Worm (Caenorhabditis elegans): Measurements from ENCODE around the gene C01G12.16.

DNA sequence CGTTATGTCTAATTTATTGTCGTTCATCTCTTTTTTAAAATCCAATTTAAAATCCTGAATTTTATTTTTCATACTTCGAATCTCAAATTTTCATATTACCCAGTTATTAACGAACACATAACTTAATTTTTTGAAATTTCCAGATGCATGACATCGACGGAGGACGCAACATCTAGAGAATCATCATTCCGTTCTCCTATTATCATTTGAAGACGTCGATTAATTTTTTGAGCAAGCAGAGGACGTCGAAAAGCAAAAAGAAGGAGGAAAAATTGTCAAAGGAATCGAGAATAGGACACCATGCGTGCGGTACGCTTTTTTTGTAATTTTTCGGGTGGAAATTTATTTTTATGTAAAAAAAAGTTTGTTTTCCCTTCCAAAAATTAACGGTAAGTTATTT lies 46.0 kb upstream of the C01G12.16 start, which contains the start of gene unc-103:
- TF ChIP-seq nhr-237 (tag; optimal IDR thresholded peaks at IDR 0.05) (no peak), mab-5 (tag; optimal IDR thresholded peaks at IDR 0.05) (no peak), elt-3 (tag; optimal IDR thresholded peaks at IDR 0.05) (no peak), sptf-1 (tag; optimal IDR thresholded peaks at IDR 0.05) (no peak), nhr-76 (tag; optimal IDR thresholded peaks at IDR 0.05) (no peak), lsy-2 (tag; optimal IDR thresholded peaks at IDR 0.05) (no peak), bed-3 (GFP tag; optimal IDR thresholded peaks at IDR 0.05) (no peak), snpc-4 (tag; optimal IDR thresholded peaks at IDR 0.05) (no peak), ztf-11 (tag; optimal IDR thresholded peaks at IDR 0.05) (no peak), pha-4 (tag; optimal IDR thresholded peaks at IDR 0.05) (no peak), zip-8 (tag; optimal IDR thresholded peaks at IDR 0.05) (no peak), ceh-39 (tag; optimal IDR thresholded peaks at IDR 0.05) (no peak)

All from whole organism, mixed stage, embryonic.